Worm (Caenorhabditis elegans): Measurements from ENCODE around the gene F54B11.8.

Gene F54B11.8

DNA sequence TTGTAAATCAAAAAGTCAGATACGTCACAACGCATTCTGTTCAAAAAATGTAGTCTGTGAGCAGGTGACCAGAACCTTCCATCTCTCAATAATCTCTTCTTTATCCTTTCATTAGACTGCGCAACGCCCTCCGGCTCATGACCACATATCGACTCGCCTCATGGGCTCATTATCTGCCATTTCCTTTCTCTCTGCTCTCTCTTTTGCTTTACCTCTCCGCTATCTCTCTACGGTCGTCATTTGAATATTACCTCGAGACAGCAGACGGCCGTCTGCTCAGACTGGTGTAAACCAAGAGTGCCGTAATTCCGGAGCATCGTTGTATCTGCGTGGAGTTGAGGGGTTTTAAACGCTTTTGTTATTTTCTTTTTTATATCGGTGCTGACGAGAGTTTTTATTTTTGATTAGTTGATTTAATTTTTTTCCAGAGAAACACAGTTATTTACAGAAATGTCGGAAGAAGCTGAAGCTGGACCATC is 5.7 kb downstream of the F54B11.8 start, which contains the start of gene bra-1 (continued):
- TF ChIP-seq ceh-28 (tag; optimal IDR thresholded peaks at IDR 0.05), result no peak
- peak; percentile 60 for TF ChIP-seq lin-39 (tag; optimal IDR thresholded peaks at IDR 0.05)
- no peak for TF ChIP-seq ZK546.5 (tag; optimal IDR thresholded peaks at IDR 0.05)
- TF ChIP-seq mdl-1 (tag; optimal IDR thresholded peaks at IDR 0.05), result no peak
- no peak for TF ChIP-seq ceh-82 (tag; optimal IDR thresholded peaks at IDR 0.05)
- no peak for TF ChIP-seq egl-27 (tag; optimal IDR thresholded peaks at IDR 0.05)
- TF ChIP-seq ztf-11 (tag; optimal IDR thresholded peaks at IDR 0.05), result no peak
- TF ChIP-seq snpc-4 (tag; optimal IDR thresholded peaks at IDR 0.05), result peak; percentile 27
- TF ChIP-seq R02D3.7 (tag; optimal IDR thresholded peaks at IDR 0.05), result no peak
- no peak for TF ChIP-seq sea-2 (GFP tag; optimal IDR thresholded peaks at IDR 0.05)
- no peak for TF ChIP-seq ceh-16 (tag; optimal IDR thresholded peaks at IDR 0.05)
- peak; percentile 27 for TF ChIP-seq fkh-10 (GFP tag; optimal IDR thresholded peaks at IDR 0.05)
- TF ChIP-seq aly-2 (tag; optimal IDR thresholded peaks at IDR 0.05), result no peak
- no peak for TF ChIP-seq jun-1 (tag; optimal IDR thresholded peaks at IDR 0.05)
- no peak for TF ChIP-seq nhr-25 (tag; optimal IDR thresholded peaks at IDR 0.05)

DNA sequence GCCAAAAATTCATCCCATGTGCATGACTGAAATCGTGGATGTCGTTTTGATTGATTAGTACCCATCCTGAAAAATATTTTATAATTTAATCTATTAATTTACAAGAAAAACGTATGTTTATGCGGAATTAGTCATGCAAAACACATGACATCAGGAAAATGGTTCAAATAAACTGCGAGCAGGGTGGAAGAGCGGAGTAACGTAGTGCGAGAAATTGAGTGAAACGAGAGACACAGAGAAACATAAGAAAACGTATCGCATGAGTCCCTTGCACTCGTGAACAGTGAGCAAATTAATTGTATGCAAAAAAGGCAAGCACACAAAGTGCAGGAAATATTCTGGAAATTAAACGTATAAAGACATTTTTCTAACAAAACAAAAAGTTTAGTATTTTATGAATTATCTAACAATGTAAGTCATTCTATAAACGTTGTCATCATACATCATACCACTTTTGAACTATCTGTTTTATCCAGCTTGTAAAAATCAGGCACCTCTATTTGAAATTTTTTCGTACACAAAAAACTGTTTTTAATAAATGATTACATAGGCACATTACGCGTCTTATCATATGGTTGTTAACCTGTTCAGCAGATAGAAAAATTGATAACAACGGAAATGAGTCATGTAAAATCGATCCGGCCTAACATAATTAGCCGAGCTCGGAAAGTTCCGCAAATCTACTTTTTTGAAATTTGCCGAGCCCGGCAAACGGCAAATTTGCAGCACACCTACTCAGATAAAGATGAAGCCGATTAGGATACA is 7.5 kb downstream of the F54B11.8 start, which contains the start of gene F54B11.5:
Gene F54B11.5, minus strand, starts transcription at position 66 of the 765 bp plus-strand sequence.
- TF ChIP-seq lin-39 (tag; optimal IDR thresholded peaks at IDR 0.05), result peak; percentile 28
- TF ChIP-seq zag-1 (tag; optimal IDR thresholded peaks at IDR 0.05), result no peak
- TF ChIP-seq lin-15B (tag; optimal IDR thresholded peaks at IDR 0.05), result peak; percentile 49
- TF ChIP-seq nfya-1 (tag; optimal IDR thresholded peaks at IDR 0.05; ENCODE audit: insufficient read depth), result peak; percentile 60
- TF ChIP-seq skn-1 (tag; optimal IDR thresholded peaks at IDR 0.05), result no peak
- TF ChIP-seq ztf-11 (tag; optimal IDR thresholded peaks at IDR 0.05), result no peak
- TF ChIP-seq elt-2 (tag; optimal IDR thresholded peaks at IDR 0.05), result peak; percentile 65
- TF ChIP-seq hmg-11 (tag; optimal IDR thresholded peaks at IDR 0.05), result peak; percentile 76
- TF ChIP-seq unc-62 (GFP tag; optimal IDR thresholded peaks at IDR 0.05), result no peak
- TF ChIP-seq daf-12 (tag; optimal IDR thresholded peaks at IDR 0.05), result no peak
- TF ChIP-seq mdl-1 (tag; optimal IDR thresholded peaks at IDR 0.05), result no peak
- peak; percentile 21 for TF ChIP-seq fos-1 (tag; optimal IDR thresholded peaks at IDR 0.05)
- TF ChIP-seq nhr-28 (tag; optimal IDR thresholded peaks at IDR 0.05), result no peak
- TF ChIP-seq ama-1 (optimal IDR thresholded peaks at IDR 0.05), result no peak
- TF ChIP-seq nhr-25 (tag; optimal IDR thresholded peaks at IDR 0.05), result peak; percentile 20
- TF ChIP-seq ceh-82 (tag; optimal IDR thresholded peaks at IDR 0.05), result no peak
- TF ChIP-seq nhr-23 (tag; optimal IDR thresholded peaks at IDR 0.05), result peak; percentile 7
- peak; percentile 66 for TF ChIP-seq pha-4 (tag; optimal IDR thresholded peaks at IDR 0.05)
- peak; percentile 52 for TF ChIP-seq pqm-1 (tag; optimal IDR thresholded peaks at IDR 0.05)
- no peak for TF ChIP-seq fkh-2 (tag; optimal IDR thresholded peaks at IDR 0.05)
- TF ChIP-seq snpc-4 (tag; optimal IDR thresholded peaks at IDR 0.05), result peak; percentile 47

DNA sequence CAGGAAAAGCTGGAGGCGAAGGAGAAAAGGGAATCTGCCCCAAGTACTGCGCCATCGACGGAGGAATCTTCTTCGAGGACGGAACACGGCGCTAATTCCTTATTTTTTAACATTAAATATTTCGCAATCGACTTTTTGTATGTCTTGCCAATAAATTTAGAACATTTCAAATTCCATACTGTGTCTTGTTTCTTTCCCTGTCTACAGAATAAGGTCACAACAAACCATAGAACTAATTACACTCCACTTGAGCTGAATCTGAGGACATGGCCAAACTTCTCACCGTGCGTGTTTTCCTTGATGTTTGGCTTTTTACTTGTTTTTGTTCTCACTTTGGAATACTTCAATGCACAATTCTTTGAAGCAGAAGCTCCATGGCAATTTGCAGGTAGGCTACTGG is 11.4 kb downstream of the F54B11.8 start, which contains the start of gene F54B11.4:
Gene F54B11.4, plus strand, starts transcription at position 301 of the 400 bp plus-strand sequence.
- TF ChIP-seq egl-27 (tag; optimal IDR thresholded peaks at IDR 0.05), result no peak
- no peak for TF ChIP-seq elt-1 (tag; optimal IDR thresholded peaks at IDR 0.05)
- TF ChIP-seq jun-1 (tag; optimal IDR thresholded peaks at IDR 0.05), result no peak
- TF ChIP-seq nfya-1 (tag; optimal IDR thresholded peaks at IDR 0.05; ENCODE audit: insufficient read depth), result no peak
- no peak for TF ChIP-seq lin-39 (tag; optimal IDR thresholded peaks at IDR 0.05)
- no peak for TF ChIP-seq pha-4 (tag; optimal IDR thresholded peaks at IDR 0.05)
- TF ChIP-seq mml-1 (tag; optimal IDR thresholded peaks at IDR 0.05), result no peak

DNA sequence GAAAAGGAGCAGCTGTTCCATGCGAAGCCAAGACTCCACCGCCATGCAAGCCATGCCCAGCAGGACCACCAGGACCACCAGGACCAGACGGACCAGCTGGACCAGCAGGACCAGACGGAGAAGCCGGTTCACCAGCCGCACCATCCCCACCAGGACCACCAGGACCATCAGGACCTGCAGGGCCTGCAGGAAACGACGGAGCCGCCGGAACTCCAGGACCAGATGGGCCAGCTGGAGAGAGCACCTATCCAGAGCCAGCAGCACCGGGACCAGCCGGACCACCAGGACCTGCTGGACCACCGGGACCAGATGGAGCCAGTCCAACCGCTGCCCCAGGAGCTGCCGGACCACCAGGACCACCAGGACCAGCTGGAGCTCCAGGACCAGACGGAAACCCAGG is 11.8 kb downstream of the F54B11.8 start:
- TF ChIP-seq jun-1 (tag; optimal IDR thresholded peaks at IDR 0.05), result no peak
- TF ChIP-seq nhr-25 (tag; optimal IDR thresholded peaks at IDR 0.05), result no peak
- no peak for TF ChIP-seq sea-2 (GFP tag; optimal IDR thresholded peaks at IDR 0.05)
- TF ChIP-seq tbx-2 (tag; optimal IDR thresholded peaks at IDR 0.05), result no peak

DNA sequence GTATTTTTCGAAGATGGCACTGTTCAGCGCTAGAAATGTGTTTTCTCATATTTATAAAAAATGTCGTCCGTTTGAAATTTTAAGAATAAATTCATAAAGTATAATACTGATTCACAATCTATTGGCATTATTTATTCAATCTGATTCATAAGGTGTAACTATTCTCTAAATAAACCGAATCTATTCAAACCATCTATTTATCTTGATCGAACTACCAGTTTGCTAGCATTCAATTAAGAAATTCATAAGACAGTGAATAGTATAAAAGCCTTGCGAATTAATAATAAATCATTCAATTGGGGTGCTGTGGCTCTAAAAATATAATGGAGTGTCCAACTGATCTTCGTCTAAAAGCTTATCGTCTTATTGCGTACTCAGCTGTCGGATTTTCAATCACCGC is 12.6 kb downstream of the F54B11.8 start, which contains the start of gene col-44:
Gene col-44, plus strand, starts transcription at position 301 of the 400 bp plus-strand sequence.
- no peak for TF ChIP-seq nhr-23 (tag; optimal IDR thresholded peaks at IDR 0.05)
- TF ChIP-seq ceh-9 (tag; optimal IDR thresholded peaks at IDR 0.05), result no peak
- no peak for TF ChIP-seq pqm-1 (tag; optimal IDR thresholded peaks at IDR 0.05)
- no peak for TF ChIP-seq nhr-67 (tag; optimal IDR thresholded peaks at IDR 0.05)
- TF ChIP-seq ZK546.5 (tag; optimal IDR thresholded peaks at IDR 0.05), result no peak
- TF ChIP-seq nhr-43 (tag; optimal IDR thresholded peaks at IDR 0.05; ENCODE audit: poor library complexity, severe bottlenecking), result no peak

All from whole organism, L3 larva.